Worm (Caenorhabditis elegans): Measurements from ENCODE around the gene K09E3.2.

K09E3.2 gene

ce11 chrX:17138060-17138557 lies 20.6 kb downstream of the K09E3.2 start, which contains the start of gene cnp-3 (continued):
- TF ChIP-seq ces-1 (GFP tag; optimal IDR thresholded peaks at IDR 0.05) = no peak
- peak; percentile 56; the same call in 1 of the 2 replicates for TF ChIP-seq grh-1 (GFP tag; IDR thresholded peaks at IDR 0.05)
- TF ChIP-seq nhr-71 (tag; optimal IDR thresholded peaks at IDR 0.05) = peak; percentile 54
- TF ChIP-seq hlh-17 (GFP tag; optimal IDR thresholded peaks at IDR 0.05; ENCODE audit: borderline replicate concordance) = no peak
- TF ChIP-seq pqm-1 (tag; optimal IDR thresholded peaks at IDR 0.05) = no peak
- no peak for TF ChIP-seq efl-3 (GFP tag; optimal IDR thresholded peaks at IDR 0.05)
- peak; percentile 47 for TF ChIP-seq nhr-90 (tag; optimal IDR thresholded peaks at IDR 0.05; ENCODE audit: poor library complexity)
- TF ChIP-seq egl-13 (tag; optimal IDR thresholded peaks at IDR 0.05) = no peak
- no peak for TF ChIP-seq pag-3 (tag; optimal IDR thresholded peaks at IDR 0.05; ENCODE audit: borderline replicate concordance, insufficient read depth)
- TF ChIP-seq lir-3 (tag; optimal IDR thresholded peaks at IDR 0.05; ENCODE audit: poor library complexity) = no peak
- TF ChIP-seq nhr-19 (GFP tag; conservative IDR thresholded peaks at IDR 0.05) = no peak
- no peak for TF ChIP-seq dpl-1 (GFP tag; optimal IDR thresholded peaks at IDR 0.05)
- no peak for TF ChIP-seq lin-15B (tag; optimal IDR thresholded peaks at IDR 0.05)
- no peak for TF ChIP-seq ztf-11 (tag; optimal IDR thresholded peaks at IDR 0.05)
- no peak for TF ChIP-seq C04F5.9 (tag; optimal IDR thresholded peaks at IDR 0.05)
- TF ChIP-seq sptf-1 (tag; optimal IDR thresholded peaks at IDR 0.05) = no peak
- TF ChIP-seq ceh-90 (tag; optimal IDR thresholded peaks at IDR 0.05) = no peak
- peak; percentile 31 for TF ChIP-seq tbx-2 (tag; optimal IDR thresholded peaks at IDR 0.05)
- no peak for TF ChIP-seq ets-5 (GFP tag; IDR thresholded peaks at IDR 0.05)
- no peak for TF ChIP-seq mep-1 (tag; optimal IDR thresholded peaks at IDR 0.05)
- TF ChIP-seq unc-98 (GFP tag; IDR thresholded peaks at IDR 0.05) = no peak
- TF ChIP-seq fkh-8 (tag; optimal IDR thresholded peaks at IDR 0.05) = no peak
- TF ChIP-seq alr-1 (tag; optimal IDR thresholded peaks at IDR 0.05; ENCODE audit: borderline replicate concordance) = no peak
- TF ChIP-seq nhr-85 (tag) = peak; percentile 85
- TF ChIP-seq C16A3.4 (tag; optimal IDR thresholded peaks at IDR 0.05) = no peak
- no peak for TF ChIP-seq sox-4 (tag; optimal IDR thresholded peaks at IDR 0.05)
- no peak for TF ChIP-seq snpc-4 (tag; optimal IDR thresholded peaks at IDR 0.05)
- TF ChIP-seq nhr-76 (tag; optimal IDR thresholded peaks at IDR 0.05) = no peak
- no peak for TF ChIP-seq zag-1 (tag; optimal IDR thresholded peaks at IDR 0.05)
- no peak for TF ChIP-seq lsy-2 (tag; optimal IDR thresholded peaks at IDR 0.05)
- no peak for TF ChIP-seq ztf-4 (tag; optimal IDR thresholded peaks at IDR 0.05)
- TF ChIP-seq irx-1 (tag; optimal IDR thresholded peaks at IDR 0.05) = no peak
- no peak for TF ChIP-seq jun-1 (tag; optimal IDR thresholded peaks at IDR 0.05)
- TF ChIP-seq snu-23 (GFP tag; optimal IDR thresholded peaks at IDR 0.05) = peak; percentile 38
- peak in 2 of 6 experiments; percentile 79 to 96 for TF ChIP-seq elt-3 (tag; optimal IDR thresholded peaks at IDR 0.05)
- TF ChIP-seq Y116A8C.19 (tag; optimal IDR thresholded peaks at IDR 0.05; ENCODE audit: borderline replicate concordance) = no peak
- TF ChIP-seq dsc-1 (tag; optimal IDR thresholded peaks at IDR 0.05) = no peak
- no peak for TF ChIP-seq swsn-7 (tag; optimal IDR thresholded peaks at IDR 0.05)
- no peak for TF ChIP-seq fkh-4 (tag; optimal IDR thresholded peaks at IDR 0.05; ENCODE audit: borderline replicate concordance)
- no peak for TF ChIP-seq nhr-77 (tag; optimal IDR thresholded peaks at IDR 0.05)
- no peak for TF ChIP-seq nhr-237 (tag; optimal IDR thresholded peaks at IDR 0.05)
- TF ChIP-seq lin-35 (GFP tag; optimal IDR thresholded peaks at IDR 0.05) = peak in 1 of 2 experiments; percentile 49
- TF ChIP-seq hlh-4 (tag; optimal IDR thresholded peaks at IDR 0.05) = no peak
- TF ChIP-seq vab-15 (tag; optimal IDR thresholded peaks at IDR 0.05) = no peak
- no peak for TF ChIP-seq C34B4.2 (tag; optimal IDR thresholded peaks at IDR 0.05)
- no peak for TF ChIP-seq ceh-8 (GFP tag; optimal IDR thresholded peaks at IDR 0.05)
- no peak for TF ChIP-seq sup-37 (GFP tag; optimal IDR thresholded peaks at IDR 0.05)
- no peak for TF ChIP-seq mab-9 (GFP tag; IDR thresholded peaks at IDR 0.05)
- no peak for TF ChIP-seq tlp-1 (tag; optimal IDR thresholded peaks at IDR 0.05)
- TF ChIP-seq aha-1 (tag; optimal IDR thresholded peaks at IDR 0.05) = no peak
- peak; percentile 78 for TF ChIP-seq lin-14 (GFP tag; optimal IDR thresholded peaks at IDR 0.05)
- TF ChIP-seq pax-3 (tag; optimal IDR thresholded peaks at IDR 0.05) = no peak

Measured in whole organism, L1 larva.